Worm (Caenorhabditis elegans) whole organism, young adult: ENCODE data around the gene bath-20.

Source experiments
- B0336.3 ChIP-seq: fragments of 200-800 bp; sonication (Bioruptor generic); IDR thresholded peaks from 2 replicates; pipeline ENCODE4 v1.3.6; 2022; ENCODE audit warnings: missing genetic modification characterization, missing compliant biosample characterization
- D2030.7 ChIP-seq: fragments of 200-800 bp; sonication (Bioruptor generic); IDR thresholded peaks from 2 replicates; pipeline ENCODE4 v1.3.6; 2022; ENCODE audit warnings: missing genetic modification reagents, missing genetic modification characterization, missing compliant biosample characterization
- F22D6.2 ChIP-seq: sonication (generic microtip); optimal IDR thresholded peaks from 2 replicates; lab custom pipeline; 2016; ENCODE audit warnings: mild to moderate bottlenecking, missing genetic modification characterization, missing compliant biosample characterization
- F37B4.10 ChIP-seq: fragments of 200-800 bp; sonication (Bioruptor generic); IDR thresholded peaks from 2 replicates; pipeline ENCODE4 v1.3.6; 2022; ENCODE audit warnings: missing genetic modification characterization, missing compliant biosample characterization
- F49E8.2 ChIP-seq: sonication (generic microtip); optimal IDR thresholded peaks from 3 replicates; lab custom pipeline; 2017; ENCODE audit warnings: missing genetic modification characterization, mild to moderate bottlenecking, missing compliant biosample characterization, antibody characterized with exemption, moderate library complexity; ENCODE audit not compliant: insufficient read depth
- K11D2.4 ChIP-seq: fragments of 200-800 bp; sonication (Bioruptor generic); IDR thresholded peaks from 2 replicates; pipeline ENCODE4 v1.3.6; 2022; ENCODE audit warnings: missing genetic modification reagents, missing genetic modification characterization, missing compliant biosample characterization
- T07F8.4 ChIP-seq: sonication (generic microtip); optimal IDR thresholded peaks from 2 replicates; lab custom pipeline; 2016; ENCODE audit warnings: mild to moderate bottlenecking, missing genetic modification characterization, moderate library complexity, missing compliant biosample characterization
- Y67H2A.10 ChIP-seq: fragments of 200-800 bp; sonication (Bioruptor generic); conservative IDR thresholded peaks from 2 replicates; pipeline ENCODE4 v1.3.6; 2022; ENCODE audit warnings: missing genetic modification reagents, missing genetic modification characterization, missing compliant biosample characterization
- attf-5 ChIP-seq: fragments of 200-800 bp; sonication (Bioruptor generic); optimal IDR thresholded peaks from 2 replicates; lab custom pipeline; 2018; ENCODE audit warnings: mild to moderate bottlenecking, missing genetic modification characterization, missing compliant biosample characterization
- attf-6 ChIP-seq: fragments of 200-800 bp; sonication (Bioruptor generic); IDR thresholded peaks from 2 replicates; pipeline ENCODE4 v1.3.6; 2022; ENCODE audit warnings: missing genetic modification reagents, missing genetic modification characterization, missing compliant biosample characterization
- bed-2 ChIP-seq: fragments of 200-800 bp; sonication (Bioruptor generic); IDR thresholded peaks from 2 replicates; pipeline ENCODE4 v1.3.6; 2022; ENCODE audit warnings: missing genetic modification reagents, missing genetic modification characterization, missing compliant biosample characterization
- cebp-1 ChIP-seq, 2 experiments: fragments of 200-800 bp in 1 of 2; sonication (Bioruptor generic) in 1 of 2; sonication (generic microtip) in 1 of 2; IDR thresholded peaks in 1 of 2; optimal IDR thresholded peaks in 1 of 2; 2 replicates each; pipeline versions ENCODE4 v1.3.6 to Lab custom; 2017 to 2022; ENCODE audit warnings: missing compliant biosample characterization in 2 of 2, missing genetic modification characterization in 2 of 2, mild to moderate bottlenecking in 1 of 2, missing genetic modification reagents in 1 of 2, moderate library complexity in 1 of 2
- ceh-40 ChIP-seq: fragments of 200-800 bp; sonication (Bioruptor generic); IDR thresholded peaks from 2 replicates; pipeline ENCODE4 v1.3.6; 2022; ENCODE audit warnings: missing genetic modification characterization, missing compliant biosample characterization
- die-1 ChIP-seq: sonication (generic microtip); optimal IDR thresholded peaks from 2 replicates; lab custom pipeline; 2016; ENCODE audit warnings: missing genotype, mild to moderate bottlenecking, missing genetic modification characterization, missing compliant biosample characterization
- dox-1 ChIP-seq: fragments of 200-800 bp; sonication (Bioruptor generic); IDR thresholded peaks from 2 replicates; pipeline ENCODE4 v1.3.6; 2022; ENCODE audit warnings: missing genetic modification reagents, missing genetic modification characterization, missing compliant biosample characterization
- egl-44 ChIP-seq: fragments of 200-800 bp; sonication (Bioruptor generic); IDR thresholded peaks from 2 replicates; pipeline ENCODE4 v1.3.6; 2022; ENCODE audit warnings: missing genetic modification reagents, missing genetic modification characterization, missing compliant biosample characterization
- ekl-4 ChIP-seq: fragments of 200-800 bp; sonication (Bioruptor generic); IDR thresholded peaks from 2 replicates; pipeline ENCODE4 v1.3.6; 2022; ENCODE audit warnings: missing genetic modification reagents, missing genetic modification characterization, missing compliant biosample characterization
- ets-4 ChIP-seq: fragments of 200-800 bp; sonication (Bioruptor generic); optimal IDR thresholded peaks from 2 replicates; lab custom pipeline; 2018; ENCODE audit warnings: mild to moderate bottlenecking, missing genetic modification characterization, missing compliant biosample characterization
- gei-17 ChIP-seq: fragments of 200-800 bp; sonication (Bioruptor generic); optimal IDR thresholded peaks from 2 replicates; lab custom pipeline; 2018; ENCODE audit warnings: mild to moderate bottlenecking, missing genetic modification characterization, missing compliant biosample characterization
- hlh-12 ChIP-seq: sonication (generic microtip); optimal IDR thresholded peaks from 2 replicates; lab custom pipeline; 2016; ENCODE audit warnings: missing genetic modification characterization, missing compliant biosample characterization
- hlh-26 ChIP-seq: fragments of 200-800 bp; sonication (Bioruptor generic); conservative IDR thresholded peaks from 2 replicates; pipeline ENCODE4 v1.3.6; 2022; ENCODE audit warnings: missing genetic modification reagents, missing genetic modification characterization, missing compliant biosample characterization
- hmg-1.2 ChIP-seq: fragments of 200-800 bp; sonication (Bioruptor generic); IDR thresholded peaks from 2 replicates; pipeline ENCODE4 v1.3.6; 2022; ENCODE audit warnings: missing genetic modification reagents, missing genetic modification characterization, missing compliant biosample characterization
- hrde-1 ChIP-seq: sonication (generic microtip); optimal IDR thresholded peaks from 2 replicates; lab custom pipeline; 2016; ENCODE audit warnings: missing genetic modification characterization, mild to moderate bottlenecking, missing compliant biosample characterization, moderate library complexity, missing genotype, missing genetic modification reagents, borderline replicate concordance
- hsf-1 ChIP-seq: fragments of 200-800 bp; sonication (Bioruptor generic); IDR thresholded peaks from 2 replicates; pipeline ENCODE4 v1.3.6; 2022; ENCODE audit warnings: missing genetic modification reagents, missing genetic modification characterization, missing compliant biosample characterization
- let-526 ChIP-seq: fragments of 200-800 bp; sonication (Bioruptor generic); IDR thresholded peaks from 2 replicates; pipeline ENCODE4 v1.3.6; 2022; ENCODE audit warnings: missing genetic modification reagents, missing genetic modification characterization, missing compliant biosample characterization
- let-607 ChIP-seq, 2 experiments: fragments of 200-800 bp in 1 of 2; sonication (Bioruptor generic) in 1 of 2; sonication (generic microtip) in 1 of 2; optimal IDR thresholded peaks; 2 replicates each; lab custom pipeline; 2016 to 2018; ENCODE audit warnings: mild to moderate bottlenecking in 2 of 2, missing compliant biosample characterization in 2 of 2, missing genetic modification characterization in 2 of 2, moderate library complexity in 2 of 2, missing genotype in 1 of 2
- lin-26 ChIP-seq: fragments of 200-800 bp; sonication (Bioruptor generic); IDR thresholded peaks from 2 replicates; pipeline ENCODE4 v1.3.6; 2022; ENCODE audit warnings: missing genetic modification reagents, missing genetic modification characterization, missing compliant biosample characterization
- madf-8 ChIP-seq: fragments of 200-800 bp; sonication (Bioruptor generic); conservative IDR thresholded peaks from 2 replicates; pipeline ENCODE4 v1.3.6; 2022; ENCODE audit warnings: missing genetic modification reagents, missing genetic modification characterization, missing compliant biosample characterization
- mcd-1 ChIP-seq: fragments of 200-800 bp; sonication (Bioruptor generic); IDR thresholded peaks from 2 replicates; pipeline ENCODE4 v1.3.6; 2022; ENCODE audit warnings: missing genetic modification reagents, missing genetic modification characterization, missing compliant biosample characterization
- mes-4 ChIP-seq: sonication (generic microtip); optimal IDR thresholded peaks from 2 replicates; lab custom pipeline; 2016; ENCODE audit warnings: missing genotype, missing genetic modification characterization, missing compliant biosample characterization
- mxl-1 ChIP-seq: sonication (generic microtip); optimal IDR thresholded peaks from 2 replicates; lab custom pipeline; 2016; ENCODE audit warnings: missing genetic modification characterization, missing compliant biosample characterization
- nfya-2 ChIP-seq: fragments of 200-800 bp; sonication (Bioruptor generic); IDR thresholded peaks from 2 replicates; pipeline ENCODE4 v1.3.6; 2022; ENCODE audit warnings: missing genetic modification reagents, missing genetic modification characterization, missing compliant biosample characterization
- pbrm-1 ChIP-seq: fragments of 200-800 bp; sonication (Bioruptor generic); IDR thresholded peaks from 2 replicates; pipeline ENCODE4 v1.3.6; 2022; ENCODE audit warnings: missing genetic modification reagents, missing genetic modification characterization, missing compliant biosample characterization
- rcor-1 ChIP-seq: fragments of 200-800 bp; sonication (Bioruptor generic); IDR thresholded peaks from 2 replicates; pipeline ENCODE4 v1.3.6; 2022; ENCODE audit warnings: missing genetic modification reagents, missing genetic modification characterization, missing compliant biosample characterization
- repo-1 ChIP-seq: sonication (generic microtip); optimal IDR thresholded peaks from 2 replicates; lab custom pipeline; 2017; ENCODE audit warnings: mild to moderate bottlenecking, missing genetic modification characterization, missing compliant biosample characterization
- snpc-1.3 ChIP-seq: sonication (generic microtip); optimal IDR thresholded peaks from 2 replicates; lab custom pipeline; 2017; ENCODE audit warnings: missing genetic modification characterization, mild to moderate bottlenecking, missing compliant biosample characterization, antibody characterized with exemption, moderate library complexity, missing genotype, missing genetic modification reagents; ENCODE audit not compliant: insufficient read depth
- snpc-4 ChIP-seq, 5 experiments: fragments of 150-350 bp in 1 of 5; sonication (generic microtip) in 4 of 5; optimal IDR thresholded peaks; 2 replicates each; lab custom pipeline; 2014 to 2018; ENCODE audit warnings: missing genetic modification characterization in 5 of 5, missing biosample characterization in 3 of 5, antibody characterized with exemption in 2 of 5, mild to moderate bottlenecking in 2 of 5, missing compliant biosample characterization in 2 of 5, missing genotype in 2 of 5, moderate library complexity in 2 of 5, missing genetic modification reagents in 1 of 5
- tlf-1 ChIP-seq: fragments of 200-800 bp; sonication (Bioruptor generic); optimal IDR thresholded peaks from 2 replicates; lab custom pipeline; 2018; ENCODE audit warnings: mild to moderate bottlenecking, missing genetic modification characterization, missing compliant biosample characterization
- xnd-1 ChIP-seq: sonication (generic microtip); optimal IDR thresholded peaks from 2 replicates; lab custom pipeline; 2016; ENCODE audit warnings: missing genotype, missing genetic modification reagents, missing genetic modification characterization, missing compliant biosample characterization
- ztf-22 ChIP-seq: fragments of 200-800 bp; sonication (Bioruptor generic); optimal IDR thresholded peaks from 2 replicates; lab custom pipeline; 2018; ENCODE audit warnings: mild to moderate bottlenecking, missing genetic modification characterization, moderate library complexity, missing compliant biosample characterization
- ztf-6 ChIP-seq: fragments of 200-800 bp; sonication (Bioruptor generic); IDR thresholded peaks from 2 replicates; pipeline ENCODE4 v1.3.6; 2022; ENCODE audit warnings: missing genetic modification reagents, missing genetic modification characterization, missing compliant biosample characterization

The bath-20 gene

DNA sequence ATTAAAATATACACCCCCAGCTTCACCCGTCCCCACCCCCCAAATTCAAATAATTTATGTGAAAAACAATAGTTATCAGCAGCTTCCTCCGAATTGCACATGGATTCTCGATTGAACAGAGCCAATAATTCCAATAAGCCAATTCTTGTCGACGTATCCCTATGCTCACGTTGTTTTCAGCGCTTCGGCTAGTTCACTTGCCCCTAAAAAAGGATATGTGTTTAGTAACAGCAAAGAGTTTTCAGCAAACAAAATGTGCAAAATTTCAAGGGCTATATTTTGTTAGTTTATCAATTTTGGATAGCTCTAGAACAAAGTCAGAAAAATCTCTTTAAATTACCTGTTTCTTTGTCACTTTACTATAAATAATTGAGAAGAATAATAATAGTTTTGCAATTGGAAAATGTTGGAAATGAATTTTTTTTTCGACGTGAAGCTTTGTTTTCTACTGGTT lies 41.4 kb upstream of the bath-20 start, which contains the start of the genes T16A1.5 and fbxc-49:
TSS of gene T16A1.5 (minus strand) at position 101 of the 454 bp plus-strand sequence.
TSS of gene fbxc-49 (plus strand) at position 404 of the 454 bp plus-strand sequence.
- no peak for TF ChIP-seq snpc-1.3
- TF ChIP-seq die-1: no peak
- no peak for TF ChIP-seq snpc-4 (GFP tag; optimal IDR thresholded peaks at IDR 0.05; lab: Kevin White, UChicago)
- TF ChIP-seq snpc-4 (tag; optimal IDR thresholded peaks at IDR 0.05; lab: Kevin White, UChicago): no peak
- TF ChIP-seq attf-5 (GFP tag; lab: Kevin White, UChicago): no peak
- TF ChIP-seq lin-26 (GFP tag; lab: Robert Waterston, UW): no peak
- TF ChIP-seq rcor-1: no peak
- no peak for TF ChIP-seq mes-4 (tag; lab: Kevin White, UChicago)
- no peak for TF ChIP-seq dox-1 (GFP tag; lab: Robert Waterston, UW)
- no peak for TF ChIP-seq hrde-1 (tag; lab: Kevin White, UChicago)
- no peak for TF ChIP-seq bed-2 (GFP tag; lab: Robert Waterston, UW)
- no peak for TF ChIP-seq ceh-40 (GFP tag; lab: Robert Waterston, UW)
- TF ChIP-seq F22D6.2 (tag; lab: Kevin White, UChicago): no peak
- TF ChIP-seq hsf-1 (GFP tag; lab: Robert Waterston, UW): no peak
- no peak for TF ChIP-seq hlh-26
- TF ChIP-seq D2030.7 (GFP tag; lab: Robert Waterston, UW): no peak

DNA sequence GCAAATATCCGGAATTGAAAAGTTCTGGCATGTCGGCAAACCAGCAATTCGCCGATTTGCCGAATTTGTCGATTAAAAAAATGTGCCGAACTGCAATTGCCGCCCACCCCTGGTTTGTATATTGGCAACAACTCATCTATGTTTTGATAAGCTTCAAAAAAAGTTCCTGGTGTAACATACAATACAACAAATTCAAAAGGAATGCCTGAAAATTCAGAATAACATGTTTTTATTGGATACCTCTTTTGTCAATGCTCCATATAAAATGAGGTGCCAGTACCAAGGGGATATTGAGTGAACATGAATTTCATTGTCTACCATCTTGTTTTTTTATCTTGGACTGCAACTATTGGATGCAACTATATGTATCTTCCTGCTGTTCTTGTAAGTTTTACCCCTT lies 38.9 kb upstream of the bath-20 start, which contains the start of gene T16A1.4:
TSS of gene T16A1.4 (plus strand) at position 301 of the 400 bp plus-strand sequence.
- no peak for TF ChIP-seq ztf-22 (GFP tag; lab: Kevin White, UChicago)
- TF ChIP-seq hsf-1 (GFP tag; lab: Robert Waterston, UW): no peak
- no peak for TF ChIP-seq ekl-4
- no peak for TF ChIP-seq let-607 (tag; optimal IDR thresholded peaks at IDR 0.05; lab: Kevin White, UChicago)
- no peak for TF ChIP-seq F37B4.10 (GFP tag; lab: Robert Waterston, UW)
- no peak for TF ChIP-seq ets-4 (GFP tag; lab: Kevin White, UChicago)
- TF ChIP-seq mcd-1: no peak
- TF ChIP-seq F22D6.2 (tag; lab: Kevin White, UChicago): no peak
- no peak for TF ChIP-seq repo-1 (tag; lab: Kevin White, UChicago)
- no peak for TF ChIP-seq cebp-1 (GFP tag; IDR thresholded peaks at IDR 0.05; lab: Robert Waterston, UW)
- TF ChIP-seq cebp-1 (tag; optimal IDR thresholded peaks at IDR 0.05; lab: Kevin White, UChicago): no peak
- TF ChIP-seq xnd-1 (tag; lab: Kevin White, UChicago): no peak
- no peak for TF ChIP-seq K11D2.4
- no peak for TF ChIP-seq hmg-1.2 (GFP tag; lab: Robert Waterston, UW)
- TF ChIP-seq T07F8.4 (tag; lab: Kevin White, UChicago): no peak
- no peak for TF ChIP-seq B0336.3 (GFP tag; lab: Robert Waterston, UW)
- no peak for TF ChIP-seq F49E8.2 (tag; lab: Kevin White, UChicago)
- no peak for TF ChIP-seq snpc-1.3
- TF ChIP-seq egl-44 (GFP tag; lab: Robert Waterston, UW): no peak

DNA sequence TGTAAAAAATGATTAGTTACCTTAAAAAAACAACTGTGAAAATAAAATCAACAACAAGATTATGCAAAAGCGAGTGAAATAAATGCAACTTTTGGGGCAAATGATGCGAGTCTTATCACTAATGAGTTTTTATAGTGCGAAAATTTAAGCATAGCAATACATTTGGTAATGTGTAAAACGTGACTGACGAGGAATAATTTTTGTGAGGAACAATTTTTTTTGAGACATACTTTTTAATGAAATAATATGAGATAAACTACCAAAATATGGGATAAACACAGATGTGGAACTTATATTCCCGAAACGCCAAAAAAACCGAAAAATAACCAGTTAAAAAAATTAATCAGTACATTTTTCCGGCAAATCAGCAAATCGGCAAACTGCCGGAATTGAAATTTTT lies 38.1 kb upstream of the bath-20 start, which contains the start of gene F07E5.9:
TSS of gene F07E5.9 (minus strand) at position 101 of the 400 bp plus-strand sequence.
- TF ChIP-seq tlf-1 (no peak), let-526 (GFP tag; lab: Robert Waterston, UW) (no peak), snpc-1.3 (no peak)
- TF ChIP-seq, all 124 proteins: peak for 0

DNA sequence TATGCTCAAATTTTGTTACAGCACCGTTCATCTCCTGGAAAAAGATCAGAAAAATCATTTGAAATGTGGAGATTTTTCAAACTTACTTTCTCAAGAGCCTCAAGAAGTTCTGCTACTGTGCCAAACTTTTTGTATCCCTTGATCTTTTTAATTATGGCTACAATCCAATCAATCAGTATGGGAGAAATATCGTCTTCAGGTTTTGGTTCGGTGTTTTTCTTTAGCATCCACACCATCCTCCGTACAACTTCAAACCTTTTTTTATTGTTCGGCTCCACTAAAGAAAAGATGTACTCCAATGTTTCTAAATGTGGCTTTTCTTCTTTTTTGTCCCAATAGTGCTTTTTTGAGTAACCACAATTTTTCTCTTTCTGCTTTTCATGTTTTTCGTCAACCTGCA lies 34.1 kb upstream of the bath-20 start:
- no peak for TF ChIP-seq attf-5 (GFP tag; lab: Kevin White, UChicago)
- no peak for TF ChIP-seq K11D2.4
- TF ChIP-seq ekl-4: no peak
- TF ChIP-seq mxl-1 (tag; lab: Kevin White, UChicago): no peak
- TF ChIP-seq ztf-6 (GFP tag; lab: Robert Waterston, UW): no peak
- TF ChIP-seq pbrm-1 (GFP tag; lab: Robert Waterston, UW): no peak
- no peak for TF ChIP-seq madf-8 (GFP tag; lab: Robert Waterston, UW)
- no peak for TF ChIP-seq Y67H2A.10 (GFP tag; lab: Robert Waterston, UW)
- TF ChIP-seq T07F8.4 (tag; lab: Kevin White, UChicago): no peak
- TF ChIP-seq hlh-12: no peak
- TF ChIP-seq nfya-2 (GFP tag; lab: Robert Waterston, UW): no peak
- TF ChIP-seq attf-6 (GFP tag; lab: Robert Waterston, UW): no peak
- TF ChIP-seq gei-17 (GFP tag; lab: Kevin White, UChicago): no peak
